Fruit fly (Drosophila melanogaster) whole organism, embryonic: ENCODE results near the gene endos.

Experiments
- Abd-B ChIP-seq: fragments of 200-800 bp; sonication (Bioruptor generic); optimal IDR thresholded peaks from 2 replicates; lab custom pipeline; 2018; ENCODE audit warnings: missing biosample characterization, mild to moderate bottlenecking, missing genetic modification characterization, moderate library complexity
- Adf1 ChIP-seq: fragments of 200-800 bp; sonication (Bioruptor generic); IDR thresholded peaks from 2 replicates; pipeline ENCODE4 v1.3.6; 2022; ENCODE audit warnings: missing biosample characterization, missing genetic modification characterization
- Bgb ChIP-seq: fragments of 200-800 bp; sonication (Bioruptor generic); IDR thresholded peaks from 2 replicates; pipeline ENCODE4 v1.3.6; 2022; ENCODE audit warnings: missing biosample characterization, missing genetic modification characterization; ENCODE audit not compliant: partially characterized antibody
- Blimp-1 ChIP-seq: fragments of 200-800 bp; sonication (Bioruptor generic); optimal IDR thresholded peaks from 3 replicates; lab custom pipeline; 2018; ENCODE audit warnings: missing biosample characterization, missing genetic modification characterization, mild to moderate bottlenecking, moderate library complexity, missing genetic modification reagents
- CG10565 ChIP-seq: fragments of 200-800 bp; sonication (Bioruptor generic); optimal IDR thresholded peaks from 3 replicates; lab custom pipeline; 2016; ENCODE audit warnings: missing biosample characterization, mild to moderate bottlenecking, missing genetic modification characterization
- CG11398 ChIP-seq: fragments of 200-800 bp; sonication (Bioruptor generic); optimal IDR thresholded peaks from 2 replicates; lab custom pipeline; 2016; ENCODE audit warnings: missing biosample characterization, missing genetic modification characterization
- CG12071 ChIP-seq: fragments of 200-800 bp; sonication (Bioruptor generic); optimal IDR thresholded peaks from 3 replicates; lab custom pipeline; 2018; ENCODE audit warnings: missing biosample characterization, mild to moderate bottlenecking, missing genetic modification characterization
- CG12744 ChIP-seq: fragments of 200-800 bp; sonication (Bioruptor generic); optimal IDR thresholded peaks from 2 replicates; lab custom pipeline; 2016; ENCODE audit warnings: missing biosample characterization, missing genetic modification characterization
- CG13894 ChIP-seq: fragments of 200-800 bp; sonication (Bioruptor generic); optimal IDR thresholded peaks from 3 replicates; lab custom pipeline; 2018; ENCODE audit warnings: missing biosample characterization, mild to moderate bottlenecking, missing genetic modification characterization, moderate library complexity
- CG14965 ChIP-seq: fragments of 200-800 bp; sonication (Bioruptor generic); optimal IDR thresholded peaks from 2 replicates; lab custom pipeline; 2016; ENCODE audit warnings: missing biosample characterization, missing genetic modification characterization, borderline replicate concordance
- CG15011 ChIP-seq: fragments of 200-800 bp; sonication (Bioruptor generic); optimal IDR thresholded peaks from 3 replicates; lab custom pipeline; 2018; ENCODE audit warnings: missing biosample characterization, mild to moderate bottlenecking, missing genetic modification characterization
- CG15479 ChIP-seq: fragments of 200-800 bp; sonication (Bioruptor generic); optimal IDR thresholded peaks from 3 replicates; lab custom pipeline; 2019; ENCODE audit warnings: missing biosample characterization, mild to moderate bottlenecking, missing genetic modification characterization, moderate library complexity
- CG1647 ChIP-seq: fragments of 200-800 bp; sonication (Bioruptor generic); optimal IDR thresholded peaks from 3 replicates; lab custom pipeline; 2016; ENCODE audit warnings: missing biosample characterization, missing genetic modification characterization
- CG3163 ChIP-seq: fragments of 200-800 bp; sonication (Bioruptor generic); optimal IDR thresholded peaks from 3 replicates; lab custom pipeline; 2016; ENCODE audit warnings: missing biosample characterization, missing genetic modification characterization
- CG32767 ChIP-seq: fragments of 200-800 bp; sonication (Bioruptor generic); IDR thresholded peaks from 2 replicates; pipeline ENCODE4 v1.3.6; 2022; ENCODE audit warnings: missing biosample characterization, missing genetic modification characterization
- CG3281 ChIP-seq: fragments of 200-800 bp; sonication (Bioruptor generic); optimal IDR thresholded peaks from 3 replicates; lab custom pipeline; 2017; ENCODE audit warnings: missing biosample characterization, mild to moderate bottlenecking, missing genetic modification characterization
- CG3407 ChIP-seq: fragments of 200-800 bp; sonication (Bioruptor generic); optimal IDR thresholded peaks from 2 replicates; lab custom pipeline; 2018; ENCODE audit warnings: missing biosample characterization, mild to moderate bottlenecking, missing genetic modification characterization
- CG34224 ChIP-seq: fragments of 200-800 bp; sonication (Bioruptor generic); IDR thresholded peaks from 3 replicates; pipeline ENCODE4 v1.3.6; 2022; ENCODE audit warnings: missing biosample characterization, missing genetic modification characterization; ENCODE audit not compliant: partially characterized antibody
- CG4328 ChIP-seq: fragments of 200-800 bp; sonication (Bioruptor generic); optimal IDR thresholded peaks from 3 replicates; lab custom pipeline; 2017; ENCODE audit warnings: missing biosample characterization, missing genetic modification reagents, missing genetic modification characterization
- CTCF ChIP-seq: fragments of 200-800 bp; sonication (Bioruptor generic); optimal IDR thresholded peaks from 2 replicates; lab custom pipeline; 2017; ENCODE audit warnings: missing biosample characterization, mild to moderate bottlenecking, missing genetic modification characterization, moderate library complexity
- CoRest ChIP-seq: fragments of 200-800 bp; sonication (Bioruptor generic); optimal IDR thresholded peaks from 3 replicates; lab custom pipeline; 2018; ENCODE audit warnings: missing biosample characterization, mild to moderate bottlenecking, missing genetic modification characterization, moderate library complexity
- H15 ChIP-seq: fragments of 200-800 bp; sonication (Bioruptor generic); IDR thresholded peaks from 3 replicates; pipeline ENCODE4 v1.3.6; 2022; ENCODE audit warnings: missing biosample characterization, missing genetic modification characterization
- HmgD ChIP-seq: fragments of 200-800 bp; sonication (Bioruptor generic); optimal IDR thresholded peaks from 3 replicates; lab custom pipeline; 2016; ENCODE audit warnings: missing biosample characterization, missing genetic modification characterization
- Hmx ChIP-seq: fragments of 200-800 bp; sonication (Bioruptor generic); optimal IDR thresholded peaks from 2 replicates; lab custom pipeline; 2016; ENCODE audit warnings: missing biosample characterization, missing genetic modification characterization
- Hr3 ChIP-seq: fragments of 200-800 bp; sonication (Bioruptor generic); optimal IDR thresholded peaks from 3 replicates; lab custom pipeline; 2016; ENCODE audit warnings: missing biosample characterization, missing genetic modification characterization
- Max ChIP-seq: fragments of 200-800 bp; sonication (Bioruptor generic); optimal IDR thresholded peaks from 2 replicates; lab custom pipeline; 2016; ENCODE audit warnings: missing biosample characterization, mild to moderate bottlenecking, missing genetic modification characterization
- Myb ChIP-seq: fragments of 200-800 bp; sonication (Bioruptor generic); optimal IDR thresholded peaks from 2 replicates; lab custom pipeline; 2016; ENCODE audit warnings: missing biosample characterization, missing genetic modification characterization
- NFAT ChIP-seq: fragments of 200-800 bp; sonication (Bioruptor generic); IDR thresholded peaks from 2 replicates; pipeline ENCODE4 v1.3.6; 2022; ENCODE audit warnings: missing biosample characterization, missing genetic modification characterization
- Oli ChIP-seq: fragments of 200-800 bp; sonication (Bioruptor generic); optimal IDR thresholded peaks from 2 replicates; lab custom pipeline; 2018; ENCODE audit warnings: missing biosample characterization, mild to moderate bottlenecking, missing genetic modification characterization, moderate library complexity
- Sry-δ ChIP-seq: fragments of 200-800 bp; sonication (Bioruptor generic); optimal IDR thresholded peaks from 2 replicates; lab custom pipeline; 2016; ENCODE audit warnings: missing biosample characterization, missing genetic modification characterization
- TFAM ChIP-seq: fragments of 200-800 bp; sonication (Bioruptor generic); optimal IDR thresholded peaks from 2 replicates; lab custom pipeline; 2017; ENCODE audit warnings: missing biosample characterization, missing genetic modification characterization, inconsistent platforms
- Taf1 ChIP-seq: fragments of 200-800 bp; sonication (Bioruptor generic); IDR thresholded peaks from 2 replicates; pipeline ENCODE4 v1.3.6; 2022; ENCODE audit warnings: missing biosample characterization, missing genetic modification characterization
- Xrp1 ChIP-seq: fragments of 200-800 bp; sonication (Bioruptor generic); IDR thresholded peaks from 2 replicates; pipeline ENCODE4 v1.3.6; 2022; ENCODE audit warnings: missing biosample characterization, missing genetic modification characterization
- ash1 ChIP-seq: fragments of 200-800 bp; sonication (Bioruptor generic); optimal IDR thresholded peaks from 2 replicates; lab custom pipeline; 2018; ENCODE audit warnings: missing biosample characterization, mild to moderate bottlenecking, missing genetic modification characterization
- bsh ChIP-seq, 2 experiments: fragments of 200-800 bp; sonication (Bioruptor generic); optimal IDR thresholded peaks; 2 replicates each; lab custom pipeline; 2017 to 2018; ENCODE audit warnings: mild to moderate bottlenecking in 2 of 2, missing biosample characterization in 2 of 2, missing genetic modification characterization in 2 of 2, moderate library complexity in 1 of 2
- dan ChIP-seq: fragments of 200-800 bp; sonication (Bioruptor generic); IDR thresholded peaks from 2 replicates; pipeline ENCODE4 v1.3.6; 2022; ENCODE audit warnings: missing biosample characterization, missing genetic modification characterization
- dysf ChIP-seq: fragments of 200-800 bp; sonication (Bioruptor generic); IDR thresholded peaks from 3 replicates; pipeline ENCODE4 v1.3.6; 2022; ENCODE audit warnings: missing biosample characterization, missing genetic modification characterization
- en ChIP-seq: fragments of 200-800 bp; sonication (Bioruptor generic); optimal IDR thresholded peaks from 2 replicates; lab custom pipeline; 2016; ENCODE audit warnings: missing biosample characterization, missing genetic modification characterization
- eve ChIP-seq, 2 experiments: fragments of >200 bp; optimal IDR thresholded peaks; 2 replicates each; lab custom pipeline; 2017; ENCODE audit warnings: missing biosample characterization in 2 of 2, missing genetic modification characterization in 2 of 2
- ham ChIP-seq: fragments of 200-800 bp; sonication (Bioruptor generic); IDR thresholded peaks from 2 replicates; pipeline ENCODE4 v1.3.6; 2022; ENCODE audit warnings: missing biosample characterization, missing genetic modification characterization
- insv ChIP-seq, 2 experiments: fragments of 200-800 bp; sonication (Bioruptor generic); optimal IDR thresholded peaks; 3 replicates each; lab custom pipeline; 2016 to 2018; ENCODE audit warnings: missing biosample characterization in 2 of 2, missing genetic modification characterization in 2 of 2
- jigr1 ChIP-seq: fragments of 200-800 bp; sonication (Bioruptor generic); IDR thresholded peaks from 3 replicates; pipeline ENCODE4 v1.3.6; 2022; ENCODE audit warnings: missing biosample characterization, missing genetic modification characterization
- jumu ChIP-seq: fragments of 200-800 bp; sonication (Bioruptor generic); optimal IDR thresholded peaks from 3 replicates; lab custom pipeline; 2016; ENCODE audit warnings: missing biosample characterization, missing genetic modification characterization
- ken ChIP-seq: fragments of 200-800 bp; sonication (Bioruptor generic); IDR thresholded peaks from 3 replicates; pipeline ENCODE4 v1.3.6; 2022; ENCODE audit warnings: missing biosample characterization, missing genetic modification characterization
- lilli ChIP-seq: fragments of 200-800 bp; sonication (Bioruptor generic); optimal IDR thresholded peaks from 3 replicates; lab custom pipeline; 2016; ENCODE audit warnings: missing biosample characterization, missing genetic modification characterization
- ranshi ChIP-seq: fragments of 200-800 bp; sonication (Bioruptor generic); IDR thresholded peaks from 2 replicates; pipeline ENCODE4 v1.3.6; 2022; ENCODE audit warnings: missing biosample characterization, missing genetic modification characterization
- sc ChIP-seq, 3 experiments: fragments of >200 bp in 2 of 3; fragments of 200-800 bp in 1 of 3; sonication (Bioruptor generic) in 1 of 3; optimal IDR thresholded peaks; 2 replicates in 2 of 3; 3 replicates in 1 of 3; lab custom pipeline; 2017; ENCODE audit warnings: mild to moderate bottlenecking in 1 of 3, missing biosample characterization in 1 of 3, missing genetic modification characterization in 1 of 3, missing genetic modification reagents in 1 of 3
- tx ChIP-seq: fragments of 200-800 bp; sonication (Bioruptor generic); optimal IDR thresholded peaks from 2 replicates; lab custom pipeline; 2016; ENCODE audit warnings: missing biosample characterization, missing genetic modification characterization
- z ChIP-seq: fragments of 200-800 bp; sonication (Bioruptor generic); IDR thresholded peaks from 3 replicates; pipeline ENCODE4 v1.3.6; 2022; ENCODE audit warnings: missing biosample characterization, missing genetic modification characterization

endos gene

DNA sequence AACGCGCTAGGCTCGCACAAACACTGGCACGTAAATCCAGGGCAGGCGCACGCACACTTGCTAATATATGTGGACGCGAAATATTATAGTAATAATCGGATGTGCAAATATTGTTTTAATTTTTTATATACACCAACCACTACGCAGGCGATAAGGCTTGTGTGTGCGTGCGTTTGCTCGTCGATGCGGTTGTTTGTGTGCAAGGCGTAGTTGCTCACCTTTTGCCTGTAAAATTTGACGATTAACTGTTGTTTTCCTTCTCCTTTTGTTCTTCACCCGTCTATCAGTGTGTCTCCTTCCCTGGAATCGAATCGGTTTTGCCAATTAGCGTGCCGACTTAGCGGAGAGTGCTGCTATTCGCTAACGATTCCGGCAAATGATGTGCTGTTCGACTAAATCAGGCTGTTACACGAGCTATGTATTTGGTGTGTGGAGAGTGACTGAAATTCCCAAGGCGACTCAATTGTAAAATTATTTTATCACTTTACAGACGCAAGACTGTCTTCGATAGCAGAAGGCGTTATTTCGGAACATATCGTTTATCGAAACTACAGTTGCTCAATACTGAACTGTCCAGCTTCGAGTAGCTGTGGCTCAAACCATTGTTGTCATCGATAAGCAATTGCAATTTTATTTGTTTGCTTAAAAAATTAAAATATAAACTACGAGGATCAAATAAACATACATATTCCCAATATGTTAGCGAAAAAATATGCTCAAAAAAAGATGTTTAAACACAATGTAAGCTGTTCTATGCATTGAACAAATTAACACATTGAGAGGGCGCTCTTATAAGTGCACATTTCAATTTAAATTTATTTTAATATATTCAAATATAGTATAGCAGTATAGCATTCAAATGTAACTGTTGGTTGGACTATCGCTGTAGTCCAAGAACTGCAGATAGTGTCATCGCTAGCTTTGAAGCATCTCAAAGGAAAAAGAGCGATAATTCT, at the start of gene endos, which contains the start of gene CG6650 (continued):
- TF ChIP-seq ranshi (GFP tag; lab: Robert Waterston, UW) (no peak), Oli (tag; lab: Kevin White, UChicago) (no peak), Xrp1 (GFP tag; lab: Robert Waterston, UW) (0 out of 2 replicates have a peak, but pooled peaks have one; percentile 5), Adf1 (no peak), CG3281 (peak; percentile 47), ken (GFP tag; lab: Robert Waterston, UW) (no peak), lilli (GFP tag; lab: Kevin White, UChicago) (peak; percentile 9), Abd-B (GFP tag; lab: Kevin White, UChicago) (peak; percentile 40), CG4328 (GFP tag; lab: Kevin White, UChicago) (peak; percentile 66), sc (optimal IDR thresholded peaks at IDR 0.05; lab: Kevin White, UChicago) (no peak), sc (GFP tag; optimal IDR thresholded peaks at IDR 0.05; lab: Kevin White, UChicago) (no peak), z (GFP tag; lab: Robert Waterston, UW) (no peak), CG3163 (GFP tag; lab: Kevin White, UChicago) (no peak), CG11398 (GFP tag; lab: Kevin White, UChicago) (no peak), TFAM (GFP tag; lab: Kevin White, UChicago) (no peak), CG32767 (GFP tag; lab: Robert Waterston, UW) (no peak), CG12744 (GFP tag; lab: Kevin White, UChicago) (no peak), CG1647 (GFP tag; lab: Kevin White, UChicago) (no peak), tx (GFP tag; lab: Kevin White, UChicago) (no peak), CTCF (GFP tag; lab: Kevin White, UChicago) (no peak), CoRest (peak; percentile 55), CG14965 (GFP tag; lab: Kevin White, UChicago) (no peak), CG13894 (tag; lab: Kevin White, UChicago) (peak; percentile 44), CG15479 (GFP tag; lab: Kevin White, UChicago) (peak; percentile 49), Sry-δ (peak; percentile 85), jumu (no peak), CG15011 (GFP tag; lab: Kevin White, UChicago) (no peak), ham (GFP tag; lab: Robert Waterston, UW) (no peak), Max (GFP tag; lab: Kevin White, UChicago) (peak; percentile 16), dysf (GFP tag; lab: Robert Waterston, UW) (peak; percentile 28; the same call in 1 of the 3 replicates), CG12071 (GFP tag; lab: Kevin White, UChicago) (no peak), bsh (GFP tag; optimal IDR thresholded peaks at IDR 0.05; lab: Kevin White, UChicago) (peak in 1 of 2 experiments; percentile 3), insv (GFP tag; optimal IDR thresholded peaks at IDR 0.05; lab: Kevin White, UChicago) (peak; percentile 46 to 96), Hmx (GFP tag; lab: Kevin White, UChicago) (no peak), CG34224 (GFP tag; lab: Robert Waterston, UW) (peak; percentile 66; the same call in 2 of the 3 replicates), CG10565 (GFP tag; lab: Kevin White, UChicago) (no peak), jigr1 (GFP tag; lab: Robert Waterston, UW) (peak; percentile 56; the same call in 1 of the 3 replicates), Taf1 (no peak), Hr3 (GFP tag; lab: Kevin White, UChicago) (peak; percentile 8), H15 (GFP tag; lab: Robert Waterston, UW) (no peak), en (no peak), Myb (GFP tag; lab: Kevin White, UChicago) (peak; percentile 87), CG3407 (GFP tag; lab: Kevin White, UChicago) (no peak), eve (GFP tag; optimal IDR thresholded peaks at IDR 0.05; lab: Kevin White, UChicago) (no peak), Bgb (peak; percentile 76), HmgD (GFP tag; lab: Kevin White, UChicago) (no peak), Blimp-1 (GFP tag; lab: Kevin White, UChicago) (no peak), dan (GFP tag; lab: Robert Waterston, UW) (no peak), NFAT (GFP tag; lab: Robert Waterston, UW) (0 out of 2 replicates have a peak, but pooled peaks have one; percentile 4), ash1 (GFP tag; lab: Kevin White, UChicago) (no peak)
